Worm (Caenorhabditis elegans) whole organism, L4/young adult: ENCODE measurements around the gene Y32H12A.1.

Source experiments
- dao-5 ChIP-seq: sonication (generic microtip); optimal IDR thresholded peaks from 2 replicates; lab custom pipeline; 2016; ENCODE audit warnings: missing genotype, missing genetic modification characterization, moderate library complexity, missing compliant biosample characterization
- him-1 ChIP-seq: sonication (generic microtip); optimal IDR thresholded peaks from 2 replicates; lab custom pipeline; 2016; ENCODE audit warnings: missing genotype, missing genetic modification reagents, missing genetic modification characterization, missing compliant biosample characterization

DNA sequence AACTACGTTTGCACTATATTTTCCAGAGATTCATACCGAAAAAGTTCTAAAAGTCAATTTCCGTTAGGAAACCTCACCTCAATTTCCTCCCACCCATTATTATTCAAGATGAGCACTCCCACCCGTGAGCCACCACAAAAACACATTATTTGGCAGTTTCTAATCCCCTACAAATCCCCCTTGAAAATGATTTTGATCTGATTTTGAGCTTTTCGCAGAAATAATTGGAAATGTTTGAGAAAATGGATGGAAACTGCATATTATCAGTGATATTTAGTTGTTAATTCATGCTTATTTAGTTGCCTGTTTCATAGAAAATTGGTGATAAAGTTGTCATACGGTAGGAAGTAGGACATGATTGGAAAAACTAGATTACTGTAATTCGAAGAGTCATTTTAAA is 21.5 kb upstream of the Y32H12A.1 start:
- no peak for TF ChIP-seq him-1
- TF ChIP-seq dao-5 (tag; lab: Kevin White, UChicago) = no peak
